Fruit fly (Drosophila melanogaster) whole organism, embryonic: ENCODE data around the gene CG9132.

ENCODE experiments used
- Asciz ChIP-seq: fragments of 200-800 bp; sonication (Bioruptor generic); optimal IDR thresholded peaks from 2 replicates; lab custom pipeline; 2017; ENCODE audit warnings: missing biosample characterization, mild to moderate bottlenecking, missing genetic modification characterization, missing genetic modification reagents
- B-H2 ChIP-seq: fragments of 200-800 bp; sonication (Bioruptor generic); optimal IDR thresholded peaks from 2 replicates; lab custom pipeline; 2018; ENCODE audit warnings: missing biosample characterization, mild to moderate bottlenecking, missing genetic modification characterization
- CG10274 ChIP-seq: fragments of 200-800 bp; sonication (Bioruptor generic); optimal IDR thresholded peaks from 3 replicates; lab custom pipeline; 2017; ENCODE audit warnings: missing biosample characterization, mild to moderate bottlenecking, missing genetic modification characterization
- CG10366 ChIP-seq: fragments of 200-800 bp; sonication (Bioruptor generic); IDR thresholded peaks from 2 replicates; pipeline ENCODE4 v1.3.6; 2022; ENCODE audit warnings: missing biosample characterization, missing genetic modification characterization
- CG10979 ChIP-seq: fragments of 200-800 bp; sonication (Bioruptor generic); optimal IDR thresholded peaks from 2 replicates; lab custom pipeline; 2018; ENCODE audit warnings: missing biosample characterization, mild to moderate bottlenecking, missing genetic modification characterization, moderate library complexity
- CG11504 ChIP-seq: fragments of 200-800 bp; sonication (Bioruptor generic); optimal IDR thresholded peaks from 3 replicates; lab custom pipeline; 2019; ENCODE audit warnings: missing biosample characterization, mild to moderate bottlenecking, missing genetic modification characterization, moderate library complexity
- CG11696 ChIP-seq: fragments of 200-800 bp; sonication (Bioruptor generic); IDR thresholded peaks from 2 replicates; pipeline ENCODE4 v1.3.6; 2022; ENCODE audit warnings: missing biosample characterization, missing genetic modification characterization
- CG1233 ChIP-seq: fragments of 200-800 bp; sonication (Bioruptor generic); optimal IDR thresholded peaks from 4 replicates; lab custom pipeline; 2018; ENCODE audit warnings: missing biosample characterization, mild to moderate bottlenecking, missing genetic modification characterization
- CG12659 ChIP-seq: fragments of 200-800 bp; sonication (Bioruptor generic); optimal IDR thresholded peaks from 3 replicates; lab custom pipeline; 2017; ENCODE audit warnings: mild to moderate bottlenecking, missing biosample characterization, missing genetic modification reagents, missing genetic modification characterization
- CG13287 ChIP-seq: fragments of 200-800 bp; sonication (Bioruptor generic); IDR thresholded peaks from 2 replicates; pipeline ENCODE4 v1.3.6; 2022; ENCODE audit warnings: missing biosample characterization, missing genetic modification characterization; ENCODE audit not compliant: partially characterized antibody
- CG14667 ChIP-seq: fragments of 200-800 bp; sonication (Bioruptor generic); IDR thresholded peaks from 2 replicates; pipeline ENCODE4 v1.3.6; 2022; ENCODE audit warnings: missing biosample characterization, missing genetic modification characterization
- CG16779 ChIP-seq: fragments of 200-800 bp; sonication (Bioruptor generic); IDR thresholded peaks from 2 replicates; pipeline ENCODE4 v1.3.6; 2022; ENCODE audit warnings: missing biosample characterization, missing genetic modification characterization
- CG16813 ChIP-seq: fragments of 200-800 bp; sonication (Bioruptor generic); IDR thresholded peaks from 3 replicates; pipeline ENCODE4 v1.3.6; 2022; ENCODE audit warnings: missing biosample characterization, missing genetic modification characterization; ENCODE audit not compliant: partially characterized antibody
- CG17359 ChIP-seq: fragments of 200-800 bp; sonication (Bioruptor generic); optimal IDR thresholded peaks from 3 replicates; lab custom pipeline; 2018; ENCODE audit warnings: missing biosample characterization, mild to moderate bottlenecking, missing genetic modification characterization, moderate library complexity
- CG18764 ChIP-seq: fragments of 200-800 bp; sonication (Bioruptor generic); optimal IDR thresholded peaks from 3 replicates; lab custom pipeline; 2016; ENCODE audit warnings: missing biosample characterization, missing genetic modification characterization
- CG3065 ChIP-seq: fragments of 200-800 bp; sonication (Bioruptor generic); optimal IDR thresholded peaks from 2 replicates; lab custom pipeline; 2016; ENCODE audit warnings: missing biosample characterization, missing genetic modification characterization
- CG3163 ChIP-seq: fragments of 200-800 bp; sonication (Bioruptor generic); optimal IDR thresholded peaks from 3 replicates; lab custom pipeline; 2016; ENCODE audit warnings: missing biosample characterization, missing genetic modification characterization
- CG3281 ChIP-seq: fragments of 200-800 bp; sonication (Bioruptor generic); optimal IDR thresholded peaks from 3 replicates; lab custom pipeline; 2017; ENCODE audit warnings: missing biosample characterization, mild to moderate bottlenecking, missing genetic modification characterization
- CG34376 ChIP-seq: fragments of 200-800 bp; sonication (Bioruptor generic); optimal IDR thresholded peaks from 2 replicates; lab custom pipeline; 2018; ENCODE audit warnings: missing biosample characterization, mild to moderate bottlenecking, missing genetic modification characterization
- CG6765 ChIP-seq: fragments of 200-800 bp; sonication (Bioruptor generic); optimal IDR thresholded peaks from 3 replicates; lab custom pipeline; 2017; ENCODE audit warnings: missing biosample characterization, mild to moderate bottlenecking, missing genetic modification characterization
- Doc2 ChIP-seq: fragments of 200-800 bp; sonication (Bioruptor generic); IDR thresholded peaks from 2 replicates; pipeline ENCODE4 v1.3.6; 2022; ENCODE audit warnings: missing biosample characterization, missing genetic modification characterization
- E2f1 ChIP-seq: fragments of 200-800 bp; sonication (Bioruptor generic); IDR thresholded peaks from 2 replicates; pipeline ENCODE4 v1.3.6; 2022; ENCODE audit warnings: missing biosample characterization, missing genetic modification characterization
- Fer1 ChIP-seq: fragments of 200-800 bp; sonication (Bioruptor generic); optimal IDR thresholded peaks from 2 replicates; lab custom pipeline; 2017; ENCODE audit warnings: missing biosample characterization, mild to moderate bottlenecking, missing genetic modification characterization
- Fer2 ChIP-seq: fragments of 200-800 bp; sonication (Bioruptor generic); optimal IDR thresholded peaks from 2 replicates; lab custom pipeline; 2018; ENCODE audit warnings: missing biosample characterization, mild to moderate bottlenecking, missing genetic modification characterization, moderate library complexity
- HLH54F ChIP-seq: fragments of 200-800 bp; sonication (Bioruptor generic); optimal IDR thresholded peaks from 3 replicates; lab custom pipeline; 2016; ENCODE audit warnings: missing biosample characterization, missing genetic modification characterization
- HmgD ChIP-seq: fragments of 200-800 bp; sonication (Bioruptor generic); optimal IDR thresholded peaks from 3 replicates; lab custom pipeline; 2016; ENCODE audit warnings: missing biosample characterization, missing genetic modification characterization
- HmgZ ChIP-seq: fragments of 200-800 bp; sonication (Bioruptor generic); optimal IDR thresholded peaks from 2 replicates; lab custom pipeline; 2018; ENCODE audit warnings: missing biosample characterization, mild to moderate bottlenecking, missing genetic modification characterization
- NK7.1 ChIP-seq: fragments of 200-800 bp; sonication (Bioruptor generic); optimal IDR thresholded peaks from 3 replicates; lab custom pipeline; 2016; ENCODE audit warnings: missing biosample characterization, missing genetic modification characterization
- Ssrp ChIP-seq: fragments of 200-800 bp; sonication (Bioruptor generic); optimal IDR thresholded peaks from 2 replicates; lab custom pipeline; 2018; ENCODE audit warnings: missing biosample characterization, mild to moderate bottlenecking, missing genetic modification characterization, moderate library complexity
- ab ChIP-seq: fragments of 200-800 bp; sonication (Bioruptor generic); optimal IDR thresholded peaks from 2 replicates; lab custom pipeline; 2016; ENCODE audit warnings: missing biosample characterization, missing genetic modification characterization
- ap ChIP-seq: fragments of 200-800 bp; sonication (Bioruptor generic); IDR thresholded peaks from 2 replicates; pipeline ENCODE4 v1.3.6; 2022; ENCODE audit warnings: missing biosample characterization, missing genetic modification characterization
- dan ChIP-seq: fragments of 200-800 bp; sonication (Bioruptor generic); IDR thresholded peaks from 2 replicates; pipeline ENCODE4 v1.3.6; 2022; ENCODE audit warnings: missing biosample characterization, missing genetic modification characterization
- emc ChIP-seq: fragments of 200-800 bp; sonication (Bioruptor generic); optimal IDR thresholded peaks from 2 replicates; lab custom pipeline; 2016; ENCODE audit warnings: missing biosample characterization, missing genetic modification characterization
- en ChIP-seq: fragments of 200-800 bp; sonication (Bioruptor generic); optimal IDR thresholded peaks from 2 replicates; lab custom pipeline; 2016; ENCODE audit warnings: missing biosample characterization, missing genetic modification characterization
- eyg ChIP-seq: fragments of 200-800 bp; sonication (Bioruptor generic); optimal IDR thresholded peaks from 3 replicates; lab custom pipeline; 2016; ENCODE audit warnings: missing biosample characterization, missing genetic modification characterization
- inv ChIP-seq: fragments of 200-800 bp; sonication (Bioruptor generic); IDR thresholded peaks from 2 replicates; pipeline ENCODE4 v1.3.6; 2022; ENCODE audit warnings: missing biosample characterization, missing genetic modification characterization; ENCODE audit not compliant: partially characterized antibody
- klu ChIP-seq: fragments of 200-800 bp; sonication (Bioruptor generic); IDR thresholded peaks from 2 replicates; pipeline ENCODE4 v1.3.6; 2022; ENCODE audit warnings: missing biosample characterization, missing genetic modification characterization
- lab ChIP-seq: fragments of 200-800 bp; sonication (Bioruptor generic); optimal IDR thresholded peaks from 3 replicates; lab custom pipeline; 2017; ENCODE audit warnings: missing biosample characterization, missing genetic modification characterization, mild to moderate bottlenecking, moderate library complexity, missing genetic modification reagents
- oc ChIP-seq: fragments of 200-800 bp; sonication (Bioruptor generic); optimal IDR thresholded peaks from 2 replicates; lab custom pipeline; 2018; ENCODE audit warnings: missing biosample characterization, mild to moderate bottlenecking, missing genetic modification characterization, moderate library complexity
- phol ChIP-seq: fragments of 200-800 bp; sonication (Bioruptor generic); optimal IDR thresholded peaks from 3 replicates; lab custom pipeline; 2018; ENCODE audit warnings: missing biosample characterization, mild to moderate bottlenecking, missing genetic modification characterization, moderate library complexity
- pita ChIP-seq: fragments of 200-800 bp; sonication (Bioruptor generic); optimal IDR thresholded peaks from 2 replicates; lab custom pipeline; 2017; ENCODE audit warnings: missing biosample characterization, mild to moderate bottlenecking, missing genetic modification characterization
- pum ChIP-seq: fragments of 200-800 bp; sonication (Bioruptor generic); optimal IDR thresholded peaks from 2 replicates; lab custom pipeline; 2016; ENCODE audit warnings: missing biosample characterization, missing genetic modification characterization
- pzg ChIP-seq: fragments of 200-800 bp; sonication (Bioruptor generic); optimal IDR thresholded peaks from 3 replicates; lab custom pipeline; 2018; ENCODE audit warnings: missing biosample characterization, mild to moderate bottlenecking, missing genetic modification characterization, moderate library complexity
- schlank ChIP-seq: fragments of 200-800 bp; sonication (Bioruptor generic); optimal IDR thresholded peaks from 2 replicates; lab custom pipeline; 2018; ENCODE audit warnings: missing biosample characterization, mild to moderate bottlenecking, missing genetic modification characterization
- slp2 ChIP-seq: fragments of 200-800 bp; sonication (Bioruptor generic); optimal IDR thresholded peaks from 2 replicates; lab custom pipeline; 2016; ENCODE audit warnings: missing biosample characterization, missing genetic modification characterization
- so ChIP-seq: fragments of 200-800 bp; sonication (Bioruptor generic); IDR thresholded peaks from 3 replicates; pipeline ENCODE4 v1.3.6; 2022; ENCODE audit warnings: missing biosample characterization, missing genetic modification characterization
- sr ChIP-seq: fragments of 200-800 bp; sonication (Bioruptor generic); IDR thresholded peaks from 3 replicates; pipeline ENCODE4 v1.3.6; 2022; ENCODE audit warnings: missing biosample characterization, missing genetic modification characterization
- trem ChIP-seq: fragments of 200-800 bp; optimal IDR thresholded peaks from 3 replicates; lab custom pipeline; 2019; ENCODE audit warnings: missing biosample characterization, mild to moderate bottlenecking, missing genetic modification characterization, moderate library complexity
- usp ChIP-seq: fragments of >200 bp; optimal IDR thresholded peaks from 2 replicates; lab custom pipeline; 2017; ENCODE audit warnings: missing biosample characterization, missing genetic modification characterization
- yki ChIP-seq: fragments of >200 bp; optimal IDR thresholded peaks from 3 replicates; lab custom pipeline; 2018

Gene CG9132

dm6 chrX:16751579-16752156, 48.8 kb downstream of the CG9132 start, which contains the start of gene goe (continued):
- peak; percentile 20 for TF ChIP-seq Fer2 (tag; lab: Kevin White, UChicago)
- TF ChIP-seq ap (GFP tag; lab: Robert Waterston, UW) = peak; percentile 67
- TF ChIP-seq so (GFP tag; lab: Robert Waterston, UW) = peak; percentile 66; the same call in 2 of the 3 replicates
- peak; percentile 66 for TF ChIP-seq CG14667 (GFP tag; lab: Robert Waterston, UW)
- peak; percentile 43 for TF ChIP-seq oc (tag; lab: Kevin White, UChicago)
- peak; percentile 75 for TF ChIP-seq CG34376
- peak; percentile 90 for TF ChIP-seq CG12659 (GFP tag; lab: Kevin White, UChicago)
- peak; percentile 76 for TF ChIP-seq CG1233 (GFP tag; lab: Kevin White, UChicago)
- peak; percentile 47 for TF ChIP-seq CG18764
- peak; percentile 77 for TF ChIP-seq Fer1 (GFP tag; lab: Kevin White, UChicago)
- peak; percentile 86 for TF ChIP-seq schlank (tag; lab: Kevin White, UChicago)
- TF ChIP-seq Doc2 (GFP tag; lab: Robert Waterston, UW) = no peak
- TF ChIP-seq pzg = peak; percentile 80
- peak; percentile 59 for TF ChIP-seq emc (GFP tag; lab: Kevin White, UChicago)
- TF ChIP-seq HmgD = peak; percentile 91
- TF ChIP-seq CG10274 (GFP tag; lab: Kevin White, UChicago) = peak; percentile 19
- no peak for TF ChIP-seq yki (lab: Kevin White, UChicago)
- peak; percentile 75 for TF ChIP-seq CG3163 (GFP tag; lab: Kevin White, UChicago)
- peak; percentile 58 for TF ChIP-seq Asciz (GFP tag; lab: Kevin White, UChicago)
- TF ChIP-seq en = peak; percentile 71
- peak; percentile 61 for TF ChIP-seq CG11504 (tag; lab: Kevin White, UChicago)
- peak; percentile 42 for TF ChIP-seq ab (GFP tag; lab: Kevin White, UChicago)
- peak; percentile 88 for TF ChIP-seq HmgZ (tag; lab: Kevin White, UChicago)
- TF ChIP-seq B-H2 (GFP tag; lab: Kevin White, UChicago) = peak; percentile 74
- TF ChIP-seq CG17359 (tag; lab: Kevin White, UChicago) = peak; percentile 53
- peak; percentile 66 for TF ChIP-seq pum (GFP tag; lab: Kevin White, UChicago)
- TF ChIP-seq HLH54F (GFP tag; lab: Kevin White, UChicago) = peak; percentile 83
- TF ChIP-seq CG3065 = peak; percentile 73
- peak; percentile 30 for TF ChIP-seq CG10979 (tag; lab: Kevin White, UChicago)
- TF ChIP-seq pita (GFP tag; lab: Kevin White, UChicago) = peak; percentile 95
- TF ChIP-seq trem (tag; lab: Kevin White, UChicago) = peak; percentile 96
- peak; percentile 75 for TF ChIP-seq CG10366 (GFP tag; lab: Robert Waterston, UW)
- peak; percentile 92 for TF ChIP-seq CG16813
- TF ChIP-seq NK7.1 (GFP tag; lab: Kevin White, UChicago) = peak; percentile 70
- TF ChIP-seq E2f1 (GFP tag; lab: Robert Waterston, UW) = peak; percentile 76
- TF ChIP-seq eyg (GFP tag; lab: Kevin White, UChicago) = peak; percentile 68
- peak; percentile 94 for TF ChIP-seq inv (GFP tag; lab: Robert Waterston, UW)
- peak; percentile 74; the same call in 1 of the 2 replicates for TF ChIP-seq CG16779 (GFP tag; lab: Robert Waterston, UW)
- peak; percentile 93 for TF ChIP-seq CG13287
- peak; percentile 60 for TF ChIP-seq klu
- peak; percentile 79 for TF ChIP-seq slp2 (GFP tag; lab: Kevin White, UChicago)
- no peak for TF ChIP-seq usp (GFP tag; lab: Kevin White, UChicago)
- TF ChIP-seq dan (GFP tag; lab: Robert Waterston, UW) = no peak
- TF ChIP-seq CG3281 = peak; percentile 77
- TF ChIP-seq phol = peak; percentile 75
- TF ChIP-seq CG6765 (GFP tag; lab: Kevin White, UChicago) = peak; percentile 76
- peak; percentile 30 for TF ChIP-seq Ssrp
- peak; percentile 84 for TF ChIP-seq lab (GFP tag; lab: Kevin White, UChicago)
- TF ChIP-seq sr (GFP tag; lab: Robert Waterston, UW) = peak; percentile 73; the same call in 2 of the 3 replicates
- TF ChIP-seq CG11696 = no peak
